Worm (Caenorhabditis elegans): Measurements from ENCODE around the gene mpz-1.

The mpz-1 gene

ce11 chrII:10778026-10778425 is at the start of gene mpz-1:
mpz-1 (minus strand) TSS chrII:10778126.
- TF ChIP-seq tab-1 (GFP tag; IDR thresholded peaks at IDR 0.05): no peak
- no peak for TF ChIP-seq ztf-29 (GFP tag; IDR thresholded peaks at IDR 0.05)
- no peak for TF ChIP-seq flt-1 (GFP tag; IDR thresholded peaks at IDR 0.05)
- no peak for TF ChIP-seq med-1 (GFP tag; optimal IDR thresholded peaks at IDR 0.05; ENCODE audit: insufficient read depth)
- no peak for TF ChIP-seq ref-1 (GFP tag; conservative IDR thresholded peaks at IDR 0.05)
- no peak for TF ChIP-seq T22C8.4 (GFP tag; IDR thresholded peaks at IDR 0.05)
- no peak for TF ChIP-seq ztf-23 (GFP tag; IDR thresholded peaks at IDR 0.05)
- TF ChIP-seq cog-1 (tag; optimal IDR thresholded peaks at IDR 0.05): no peak
- TF ChIP-seq klf-2 (GFP tag; conservative IDR thresholded peaks at IDR 0.05): no peak

DNA sequence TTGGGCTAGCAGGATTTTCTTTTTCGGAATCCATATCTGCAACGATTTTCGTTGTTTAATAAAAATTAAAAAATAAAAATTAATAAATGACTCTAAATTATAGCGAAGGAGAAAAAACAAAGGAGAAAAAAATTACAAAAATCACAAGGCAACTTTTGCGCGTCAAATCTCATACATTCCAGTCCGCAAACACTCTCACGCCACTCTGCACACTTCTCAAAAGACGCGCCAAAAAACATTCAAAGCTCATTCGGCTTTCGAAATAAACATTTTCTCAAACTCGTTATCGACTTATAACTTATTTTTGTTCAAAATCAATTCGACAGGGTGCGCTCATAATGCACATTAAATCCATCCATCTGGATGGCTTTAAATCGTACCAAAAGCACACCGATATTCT is 46.1 kb upstream of the mpz-1 start, which contains the start of the genes R06F6.12 and mix-1:
Gene R06F6.12 (minus strand): TSS at position 36 of the 400 bp plus-strand sequence.
Gene mix-1 (plus strand): TSS at position 201 of the 400 bp plus-strand sequence.
- peak; percentile 44; the same call in 1 of the 2 replicates for TF ChIP-seq tab-1 (GFP tag; IDR thresholded peaks at IDR 0.05)
- no peak for TF ChIP-seq ztf-29 (GFP tag; IDR thresholded peaks at IDR 0.05)

ce11 chrII:10820679-10821078 is 42.8 kb upstream of the mpz-1 start, which contains the start of gene ech-4:
ech-4 (plus strand) TSS chrII:10821031.
- TF ChIP-seq ztf-23 (GFP tag; IDR thresholded peaks at IDR 0.05) (no peak), ztf-29 (GFP tag; IDR thresholded peaks at IDR 0.05) (no peak), klf-2 (GFP tag; conservative IDR thresholded peaks at IDR 0.05) (no peak), flt-1 (GFP tag; IDR thresholded peaks at IDR 0.05) (no peak), med-1 (GFP tag; optimal IDR thresholded peaks at IDR 0.05; ENCODE audit: insufficient read depth) (no peak), ref-1 (GFP tag; conservative IDR thresholded peaks at IDR 0.05) (no peak), tab-1 (GFP tag; IDR thresholded peaks at IDR 0.05) (no peak), cog-1 (tag; optimal IDR thresholded peaks at IDR 0.05) (no peak), T22C8.4 (GFP tag; IDR thresholded peaks at IDR 0.05) (no peak)

DNA sequence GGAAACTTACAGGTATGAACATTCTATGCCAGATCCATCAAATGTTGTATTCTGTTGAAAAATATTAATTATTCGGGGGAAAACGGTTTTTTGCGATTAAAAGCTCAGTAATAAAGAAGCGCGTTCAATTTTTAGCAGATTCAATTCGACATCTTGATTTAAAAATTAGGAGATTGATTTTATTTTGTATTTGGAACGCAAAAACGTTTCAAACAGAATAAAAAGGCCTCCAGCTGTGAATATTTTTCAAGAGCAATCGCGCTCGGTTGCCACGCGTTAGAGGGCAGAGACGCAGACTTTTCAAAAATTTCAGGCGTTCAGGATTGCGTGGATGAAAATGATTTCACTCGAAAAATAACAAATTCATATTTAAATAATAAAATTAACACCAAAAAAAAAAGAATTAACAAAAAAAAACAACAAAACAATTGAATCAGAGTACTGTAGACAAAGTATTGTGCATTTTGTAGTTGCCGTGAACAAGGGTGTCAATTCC is 42.0 kb upstream of the mpz-1 start, which contains the start of gene R06F6.8:
Gene R06F6.8 (minus strand): TSS at position 51 of the 496 bp plus-strand sequence.
- no peak for TF ChIP-seq ztf-23 (GFP tag; IDR thresholded peaks at IDR 0.05)
- no peak for TF ChIP-seq flt-1 (GFP tag; IDR thresholded peaks at IDR 0.05)
- no peak for TF ChIP-seq ref-1 (GFP tag; conservative IDR thresholded peaks at IDR 0.05)
- no peak for TF ChIP-seq tab-1 (GFP tag; IDR thresholded peaks at IDR 0.05)
- TF ChIP-seq klf-2 (GFP tag; conservative IDR thresholded peaks at IDR 0.05): no peak

DNA sequence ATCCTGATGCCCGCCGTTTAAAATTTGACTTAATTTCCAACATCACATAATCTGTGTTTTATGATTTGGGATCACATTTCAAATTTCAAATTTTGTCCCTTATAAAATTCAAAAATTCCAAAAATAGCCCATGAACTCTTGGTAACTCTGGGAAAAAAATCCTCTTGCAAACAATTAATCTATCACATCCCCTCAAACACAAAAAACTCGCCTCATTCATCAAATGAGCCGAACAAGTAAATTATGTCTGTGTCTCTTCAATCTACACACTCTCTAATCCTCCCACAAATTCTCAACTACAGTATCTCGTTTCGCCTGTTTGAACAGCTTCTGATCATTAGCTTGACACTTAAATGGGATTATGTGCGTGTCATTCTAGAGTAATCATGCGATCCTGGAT is 32.8 kb upstream of the mpz-1 start, which contains the start of gene msrp-7:
Gene msrp-7 (plus strand): TSS at position 301 of the 400 bp plus-strand sequence.
- TF ChIP-seq ztf-29 (GFP tag; IDR thresholded peaks at IDR 0.05): no peak
- no peak for TF ChIP-seq tab-1 (GFP tag; IDR thresholded peaks at IDR 0.05)
- TF ChIP-seq cog-1 (tag; optimal IDR thresholded peaks at IDR 0.05): no peak
- no peak for TF ChIP-seq med-1 (GFP tag; optimal IDR thresholded peaks at IDR 0.05; ENCODE audit: insufficient read depth)
- TF ChIP-seq T22C8.4 (GFP tag; IDR thresholded peaks at IDR 0.05): no peak
- no peak for TF ChIP-seq klf-2 (GFP tag; conservative IDR thresholded peaks at IDR 0.05)
- no peak for TF ChIP-seq ztf-23 (GFP tag; IDR thresholded peaks at IDR 0.05)

DNA sequence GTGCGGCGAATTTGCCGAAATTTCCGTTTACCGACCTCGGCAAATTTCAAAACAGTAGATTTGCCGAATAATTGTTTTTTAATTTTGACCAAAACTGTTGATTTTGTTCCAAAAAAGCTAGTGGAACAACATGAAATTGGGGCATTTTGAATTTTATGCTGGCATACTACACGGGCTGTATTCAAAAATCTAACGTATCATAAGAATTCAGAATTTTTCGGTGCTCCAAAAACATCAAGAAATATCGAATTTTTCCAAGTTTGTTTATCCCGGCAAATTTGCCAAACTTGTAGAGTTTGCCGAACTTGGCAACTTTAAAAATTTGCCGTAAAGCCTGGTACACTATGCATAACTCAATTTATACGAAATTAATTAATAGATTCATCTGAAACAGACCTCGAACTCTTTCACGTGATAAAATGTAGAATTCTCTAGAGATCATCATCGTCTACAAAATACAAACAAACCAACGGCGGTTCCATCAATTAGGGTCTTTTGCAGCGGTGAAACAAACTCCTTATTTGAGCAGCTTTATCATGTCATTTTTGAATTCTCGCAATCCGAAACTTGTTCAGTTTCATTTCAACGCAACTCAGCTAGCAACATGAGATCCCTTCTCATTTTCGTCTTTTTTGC is 30.9 kb upstream of the mpz-1 start, which contains the start of gene R06F6.14:
Gene R06F6.14 (plus strand): TSS at position 586 of the 636 bp plus-strand sequence.
- TF ChIP-seq tab-1 (GFP tag; IDR thresholded peaks at IDR 0.05) (no peak), klf-2 (GFP tag; conservative IDR thresholded peaks at IDR 0.05) (no peak), T22C8.4 (GFP tag; IDR thresholded peaks at IDR 0.05) (no peak), flt-1 (GFP tag; IDR thresholded peaks at IDR 0.05) (no peak), med-1 (GFP tag; optimal IDR thresholded peaks at IDR 0.05; ENCODE audit: insufficient read depth) (no peak), ztf-29 (GFP tag; IDR thresholded peaks at IDR 0.05) (no peak), ztf-23 (GFP tag; IDR thresholded peaks at IDR 0.05) (no peak), ref-1 (GFP tag; conservative IDR thresholded peaks at IDR 0.05) (no peak), cog-1 (tag; optimal IDR thresholded peaks at IDR 0.05) (no peak)

ce11 chrII:10805437-10805836 is 27.5 kb upstream of the mpz-1 start, which contains the start of gene ceh-62:
ceh-62 (plus strand) TSS chrII:10805737.
- TF ChIP-seq tab-1 (GFP tag; IDR thresholded peaks at IDR 0.05) (no peak), ref-1 (GFP tag; conservative IDR thresholded peaks at IDR 0.05) (no peak), klf-2 (GFP tag; conservative IDR thresholded peaks at IDR 0.05) (no peak), T22C8.4 (GFP tag; IDR thresholded peaks at IDR 0.05) (no peak), ztf-23 (GFP tag; IDR thresholded peaks at IDR 0.05) (no peak), med-1 (GFP tag; optimal IDR thresholded peaks at IDR 0.05; ENCODE audit: insufficient read depth) (no peak), flt-1 (GFP tag; IDR thresholded peaks at IDR 0.05) (no peak), ztf-29 (GFP tag; IDR thresholded peaks at IDR 0.05) (no peak), cog-1 (tag; optimal IDR thresholded peaks at IDR 0.05) (no peak)

DNA sequence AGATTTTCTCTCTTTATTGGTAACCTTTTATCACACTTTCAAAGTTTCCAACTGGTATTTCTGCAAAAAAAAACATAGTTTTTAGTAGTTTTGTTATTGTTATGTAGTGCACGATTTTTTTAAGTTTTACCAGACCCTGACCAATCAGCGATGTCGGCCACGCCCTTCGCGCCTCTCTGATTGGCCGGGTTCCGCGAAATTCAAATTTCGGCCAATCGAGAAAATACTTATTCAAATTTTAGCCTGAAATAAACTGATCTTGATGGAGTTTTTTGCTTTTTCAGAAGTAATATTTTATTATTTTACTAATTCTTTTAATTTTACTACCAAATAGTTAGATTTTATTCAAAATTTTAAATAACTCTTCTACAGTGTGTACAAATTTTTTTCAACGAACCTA is 27.0 kb upstream of the mpz-1 start:
- TF ChIP-seq ref-1 (GFP tag; conservative IDR thresholded peaks at IDR 0.05): no peak
- TF ChIP-seq cog-1 (tag; optimal IDR thresholded peaks at IDR 0.05): no peak
- TF ChIP-seq T22C8.4 (GFP tag; IDR thresholded peaks at IDR 0.05): no peak
- no peak for TF ChIP-seq flt-1 (GFP tag; IDR thresholded peaks at IDR 0.05)

ce11 chrII:10804442-10804841 is 26.5 kb upstream of the mpz-1 start:
- TF ChIP-seq tab-1 (GFP tag; IDR thresholded peaks at IDR 0.05) (no peak), ztf-23 (GFP tag; IDR thresholded peaks at IDR 0.05) (no peak), ref-1 (GFP tag; conservative IDR thresholded peaks at IDR 0.05) (no peak), klf-2 (GFP tag; conservative IDR thresholded peaks at IDR 0.05) (no peak), flt-1 (GFP tag; IDR thresholded peaks at IDR 0.05) (no peak), ztf-29 (GFP tag; IDR thresholded peaks at IDR 0.05) (no peak), T22C8.4 (GFP tag; IDR thresholded peaks at IDR 0.05) (no peak), med-1 (GFP tag; optimal IDR thresholded peaks at IDR 0.05; ENCODE audit: insufficient read depth) (no peak), cog-1 (tag; optimal IDR thresholded peaks at IDR 0.05) (no peak)

DNA sequence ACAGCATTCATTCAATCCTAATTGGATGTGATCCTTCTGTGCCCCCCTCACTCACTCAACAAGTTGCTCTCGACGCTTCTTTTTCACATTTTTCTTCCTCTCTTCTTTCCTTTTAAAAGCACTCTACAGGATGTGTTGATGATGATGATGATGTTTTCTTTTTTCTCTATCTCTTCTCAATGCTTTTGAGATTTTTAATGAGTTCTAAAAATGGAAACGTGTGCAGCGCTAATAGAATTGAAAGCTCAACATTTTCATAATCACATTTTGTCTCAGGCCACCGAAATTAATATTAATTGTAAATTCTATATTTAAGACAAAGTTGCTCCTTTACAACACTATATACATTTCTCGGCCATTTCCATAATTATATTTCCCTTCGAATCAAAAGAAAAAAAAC is 22.3 kb upstream of the mpz-1 start:
- TF ChIP-seq T22C8.4 (GFP tag; IDR thresholded peaks at IDR 0.05) (no peak), tab-1 (GFP tag; IDR thresholded peaks at IDR 0.05) (no peak), ref-1 (GFP tag; conservative IDR thresholded peaks at IDR 0.05) (no peak), ztf-29 (GFP tag; IDR thresholded peaks at IDR 0.05) (no peak), med-1 (GFP tag; optimal IDR thresholded peaks at IDR 0.05; ENCODE audit: insufficient read depth) (no peak), flt-1 (GFP tag; IDR thresholded peaks at IDR 0.05) (no peak), cog-1 (tag; optimal IDR thresholded peaks at IDR 0.05) (no peak), ztf-23 (GFP tag; IDR thresholded peaks at IDR 0.05) (no peak), klf-2 (GFP tag; conservative IDR thresholded peaks at IDR 0.05) (no peak)

Data from whole organism, midembryonic.